Worm (Caenorhabditis elegans) whole organism, early embryonic: Measurements from ENCODE around the gene W01F3.2.

Experiments used
- B0310.2 ChIP-seq: sonication (generic microtip); optimal IDR thresholded peaks from 2 replicates; lab custom pipeline; 2016; ENCODE audit warnings: mild to moderate bottlenecking, missing genetic modification characterization, missing compliant biosample characterization
- F13C5.2 ChIP-seq: sonication (generic microtip); optimal IDR thresholded peaks from 2 replicates; lab custom pipeline; 2017; ENCODE audit warnings: mild to moderate bottlenecking, missing genetic modification characterization, inconsistent platforms, missing compliant biosample characterization
- aly-1 ChIP-seq: sonication (generic microtip); optimal IDR thresholded peaks from 2 replicates; lab custom pipeline; 2016; ENCODE audit warnings: missing genetic modification characterization, missing compliant biosample characterization
- ama-1 ChIP-seq: fragments of 150-350 bp; optimal IDR thresholded peaks from 2 replicates; lab custom pipeline; 2014
- ceh-13 ChIP-seq: fragments of 200-800 bp; sonication (Bioruptor generic); optimal IDR thresholded peaks from 2 replicates; lab custom pipeline; 2018; ENCODE audit warnings: mild to moderate bottlenecking, missing genetic modification characterization, missing compliant biosample characterization
- ceh-36 ChIP-seq: sonication (generic microtip); optimal IDR thresholded peaks from 2 replicates; lab custom pipeline; 2016; ENCODE audit warnings: missing genetic modification characterization, inconsistent platforms, missing compliant biosample characterization
- ets-7 ChIP-seq: sonication (generic microtip); optimal IDR thresholded peaks from 2 replicates; lab custom pipeline; 2016; ENCODE audit warnings: missing genotype, missing genetic modification characterization, missing compliant biosample characterization
- flt-1 ChIP-seq: fragments of 200-800 bp; sonication (Bioruptor generic); IDR thresholded peaks from 2 replicates; pipeline ENCODE4 v1.3.6; 2022; ENCODE audit warnings: missing genetic modification characterization, missing compliant biosample characterization
- hmbx-1 ChIP-seq: sonication (generic microtip); optimal IDR thresholded peaks from 2 replicates; lab custom pipeline; 2016; ENCODE audit warnings: mild to moderate bottlenecking, missing genetic modification characterization, missing compliant biosample characterization
- hmg-4 ChIP-seq: fragments of 200-800 bp; sonication (Bioruptor generic); optimal IDR thresholded peaks from 2 replicates; lab custom pipeline; 2018; ENCODE audit warnings: mild to moderate bottlenecking, missing genetic modification characterization, missing compliant biosample characterization
- hnd-1 ChIP-seq: sonication (generic microtip); optimal IDR thresholded peaks from 2 replicates; lab custom pipeline; 2016; ENCODE audit warnings: missing genetic modification characterization, missing compliant biosample characterization
- pes-1 ChIP-seq: fragments of 200-800 bp; sonication (Bioruptor generic); IDR thresholded peaks from 2 replicates; pipeline ENCODE4 v1.3.6; 2022; ENCODE audit warnings: missing genetic modification reagents, missing genetic modification characterization, missing compliant biosample characterization
- scrt-1 ChIP-seq: fragments of 200-800 bp; sonication (Bioruptor generic); IDR thresholded peaks from 2 replicates; pipeline ENCODE4 v1.3.6; 2022; ENCODE audit warnings: missing genetic modification characterization, missing compliant biosample characterization
- sea-1 ChIP-seq: fragments of 200-800 bp; sonication (Bioruptor generic); conservative IDR thresholded peaks from 2 replicates; pipeline ENCODE4 v1.3.6; 2022; ENCODE audit warnings: missing genetic modification characterization, missing compliant biosample characterization
- tbx-11 ChIP-seq: fragments of 200-800 bp; sonication (Bioruptor generic); IDR thresholded peaks from 2 replicates; pipeline ENCODE4 v1.3.6; 2022; ENCODE audit warnings: missing genetic modification characterization, missing compliant biosample characterization
- tbx-37 ChIP-seq: fragments of 200-800 bp; sonication (Bioruptor generic); conservative IDR thresholded peaks from 2 replicates; pipeline ENCODE4 v1.3.6; 2022; ENCODE audit warnings: missing genetic modification reagents, missing genetic modification characterization, missing compliant biosample characterization
- tra-4 ChIP-seq: sonication (generic microtip); optimal IDR thresholded peaks from 2 replicates; lab custom pipeline; 2017; ENCODE audit warnings: missing genetic modification characterization, missing compliant biosample characterization

The W01F3.2 gene

DNA sequence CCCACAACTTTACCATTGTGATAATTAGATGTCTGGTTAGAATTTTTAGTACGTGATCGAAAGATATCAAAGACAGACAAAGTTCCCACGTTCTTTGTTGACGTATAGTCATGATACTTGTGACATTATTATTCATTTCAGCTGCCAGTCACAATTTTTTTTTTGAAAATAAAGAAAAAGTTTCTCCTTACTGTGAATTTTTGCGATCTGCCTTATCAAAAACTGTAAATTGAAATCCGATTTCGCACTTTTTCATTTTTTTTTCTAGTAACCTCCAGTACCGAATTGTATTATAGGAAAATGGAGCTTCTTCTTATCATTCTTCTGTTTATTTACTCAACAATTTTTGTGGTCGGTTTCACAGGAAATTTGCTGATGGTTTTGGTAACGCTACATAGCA is 21.0 kb downstream of the W01F3.2 start, which contains the start of gene srsx-35:
Gene srsx-35 (plus strand): TSS at position 301 of the 400 bp plus-strand sequence.
- TF ChIP-seq scrt-1 (GFP tag; lab: Robert Waterston, UW) (no peak), flt-1 (no peak), hmg-4 (GFP tag; lab: Kevin White, UChicago) (no peak), tbx-11 (GFP tag; lab: Robert Waterston, UW) (no peak), aly-1 (tag; lab: Kevin White, UChicago) (no peak), ceh-13 (GFP tag; lab: Kevin White, UChicago) (no peak), tbx-37 (GFP tag; lab: Robert Waterston, UW) (no peak), ceh-36 (tag; lab: Kevin White, UChicago) (no peak), hnd-1 (no peak), pes-1 (GFP tag; lab: Robert Waterston, UW) (no peak), B0310.2 (tag; lab: Kevin White, UChicago) (no peak), sea-1 (GFP tag; lab: Robert Waterston, UW) (no peak), tra-4 (tag; lab: Kevin White, UChicago) (no peak), hmbx-1 (no peak), F13C5.2 (tag; lab: Kevin White, UChicago) (no peak), ets-7 (no peak), ama-1 (lab: Kevin White, UChicago) (no peak)

DNA sequence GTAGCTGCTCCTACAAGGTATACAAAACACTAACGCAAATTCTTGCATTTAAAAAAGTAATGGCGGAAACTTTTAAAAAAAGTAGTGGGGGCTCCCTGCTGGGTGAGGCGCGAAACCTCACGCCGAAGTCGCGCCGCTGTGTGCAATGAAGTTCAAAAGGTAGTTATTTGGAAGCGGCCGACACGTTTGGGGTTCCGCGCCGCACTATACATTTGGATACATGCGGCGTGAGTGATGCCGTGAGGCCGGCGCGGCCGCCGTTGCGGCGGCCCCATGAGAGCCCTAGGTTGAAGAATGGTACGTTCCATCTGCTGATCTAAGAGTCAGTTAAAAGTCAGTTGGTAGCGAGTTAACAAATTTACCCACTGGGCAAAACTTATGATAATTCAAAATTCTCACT is 21.7 kb downstream of the W01F3.2 start:
- TF ChIP-seq scrt-1 (GFP tag; lab: Robert Waterston, UW) = no peak
- no peak for TF ChIP-seq F13C5.2 (tag; lab: Kevin White, UChicago)
- TF ChIP-seq pes-1 (GFP tag; lab: Robert Waterston, UW) = 0 out of 2 replicates have a peak, but pooled peaks have one; percentile 20
- no peak for TF ChIP-seq hmbx-1
- TF ChIP-seq tra-4 (tag; lab: Kevin White, UChicago) = no peak

ce11 chrV:20682309-20682708 is 22.2 kb downstream of the W01F3.2 start:
- TF ChIP-seq tbx-37 (GFP tag; lab: Robert Waterston, UW) (no peak), tra-4 (tag; lab: Kevin White, UChicago) (no peak), hmbx-1 (no peak), ets-7 (no peak), pes-1 (GFP tag; lab: Robert Waterston, UW) (no peak), aly-1 (tag; lab: Kevin White, UChicago) (no peak), scrt-1 (GFP tag; lab: Robert Waterston, UW) (no peak), tbx-11 (GFP tag; lab: Robert Waterston, UW) (no peak), ama-1 (lab: Kevin White, UChicago) (no peak), flt-1 (no peak), B0310.2 (tag; lab: Kevin White, UChicago) (no peak), F13C5.2 (tag; lab: Kevin White, UChicago) (no peak)

- TF ChIP-seq tbx-11 (GFP tag; lab: Robert Waterston, UW) (no peak), aly-1 (tag; lab: Kevin White, UChicago) (no peak), scrt-1 (GFP tag; lab: Robert Waterston, UW) (no peak), ets-7 (no peak), B0310.2 (tag; lab: Kevin White, UChicago) (no peak), hmbx-1 (no peak), hnd-1 (no peak), tbx-37 (GFP tag; lab: Robert Waterston, UW) (no peak), tra-4 (tag; lab: Kevin White, UChicago) (no peak), sea-1 (GFP tag; lab: Robert Waterston, UW) (no peak), F13C5.2 (tag; lab: Kevin White, UChicago) (no peak), ceh-36 (tag; lab: Kevin White, UChicago) (no peak), ceh-13 (GFP tag; lab: Kevin White, UChicago) (no peak), ama-1 (lab: Kevin White, UChicago) (no peak), pes-1 (GFP tag; lab: Robert Waterston, UW) (no peak), flt-1 (no peak), hmg-4 (GFP tag; lab: Kevin White, UChicago) (no peak)
Observed at ce11 chrV:20685383-20685782, 25.3 kb downstream of the W01F3.2 start, which contains the start of gene klf-2. Gene klf-2, plus strand, starts transcription at chrV:20685683.

DNA sequence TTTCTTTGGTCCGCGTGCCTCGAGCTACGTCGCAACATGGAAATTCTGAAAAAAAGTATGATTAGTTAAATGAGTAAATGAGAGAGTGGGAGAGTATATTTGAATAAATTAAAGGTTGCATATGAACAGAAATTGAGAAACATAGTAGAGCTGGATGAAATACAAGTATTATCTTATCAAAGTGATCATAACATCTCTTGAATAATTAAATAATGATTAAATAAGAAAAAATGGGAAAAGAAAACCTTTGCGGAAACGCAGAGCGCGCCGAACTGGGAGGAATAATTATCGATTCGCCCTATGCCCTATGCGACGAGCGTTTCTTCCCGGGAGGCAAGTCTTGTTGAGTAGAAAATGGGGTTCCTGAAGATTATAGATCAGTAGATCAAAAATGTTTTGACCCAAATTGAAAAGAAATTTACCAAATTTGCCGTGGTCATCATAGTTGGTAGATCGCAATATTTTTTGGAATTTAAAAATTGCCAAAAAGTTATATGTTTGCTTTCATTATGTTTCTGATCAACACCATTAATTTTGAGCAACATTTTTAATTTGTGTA is 29.4 kb downstream of the W01F3.2 start, which contains the start of gene F53F8.3:
Gene F53F8.3 (minus strand): TSS at position 51 of the 559 bp plus-strand sequence.
- no peak for TF ChIP-seq flt-1
- no peak for TF ChIP-seq tbx-11 (GFP tag; lab: Robert Waterston, UW)
- TF ChIP-seq aly-1 (tag; lab: Kevin White, UChicago) = no peak
- no peak for TF ChIP-seq pes-1 (GFP tag; lab: Robert Waterston, UW)
- no peak for TF ChIP-seq ets-7
- no peak for TF ChIP-seq hmg-4 (GFP tag; lab: Kevin White, UChicago)
- no peak for TF ChIP-seq sea-1 (GFP tag; lab: Robert Waterston, UW)
- no peak for TF ChIP-seq ama-1 (lab: Kevin White, UChicago)
- no peak for TF ChIP-seq B0310.2 (tag; lab: Kevin White, UChicago)
- TF ChIP-seq hnd-1 = no peak

DNA sequence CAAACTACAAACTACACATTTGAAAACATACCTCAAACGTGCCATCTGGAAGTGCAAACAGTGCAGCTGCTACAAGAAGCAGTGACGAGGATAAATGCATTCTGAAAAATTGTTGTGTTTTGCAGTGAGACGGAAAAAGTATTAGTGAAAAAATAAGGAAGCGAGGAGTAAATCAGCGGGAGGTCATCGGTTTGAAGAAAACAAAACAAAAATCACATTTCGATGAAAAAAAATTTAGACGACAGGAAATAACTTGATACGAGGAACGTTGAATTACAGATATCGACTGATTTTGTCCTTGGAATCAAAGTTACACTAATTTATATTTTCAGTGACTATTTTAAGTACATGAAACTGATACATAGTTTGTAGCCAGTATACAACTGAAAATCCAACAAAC is 31.5 kb downstream of the W01F3.2 start, which contains the start of gene F53F8.4:
Gene F53F8.4 (minus strand): TSS at position 101 of the 400 bp plus-strand sequence.
- TF ChIP-seq flt-1 (no peak), aly-1 (tag; lab: Kevin White, UChicago) (no peak), tbx-37 (GFP tag; lab: Robert Waterston, UW) (no peak), ceh-36 (tag; lab: Kevin White, UChicago) (no peak), ets-7 (no peak), tra-4 (tag; lab: Kevin White, UChicago) (no peak), scrt-1 (GFP tag; lab: Robert Waterston, UW) (no peak), pes-1 (GFP tag; lab: Robert Waterston, UW) (no peak), hnd-1 (no peak), hmbx-1 (no peak), ceh-13 (GFP tag; lab: Kevin White, UChicago) (no peak), F13C5.2 (tag; lab: Kevin White, UChicago) (no peak), sea-1 (GFP tag; lab: Robert Waterston, UW) (no peak), ama-1 (lab: Kevin White, UChicago) (no peak), tbx-11 (GFP tag; lab: Robert Waterston, UW) (no peak)

- TF ChIP-seq tbx-37 (GFP tag; lab: Robert Waterston, UW) (no peak), ets-7 (no peak), hmbx-1 (no peak), flt-1 (no peak), ceh-13 (GFP tag; lab: Kevin White, UChicago) (no peak), aly-1 (tag; lab: Kevin White, UChicago) (no peak), scrt-1 (GFP tag; lab: Robert Waterston, UW) (no peak), tra-4 (tag; lab: Kevin White, UChicago) (no peak), ceh-36 (tag; lab: Kevin White, UChicago) (no peak), tbx-11 (GFP tag; lab: Robert Waterston, UW) (no peak), pes-1 (GFP tag; lab: Robert Waterston, UW) (no peak), ama-1 (lab: Kevin White, UChicago) (no peak), B0310.2 (tag; lab: Kevin White, UChicago) (no peak), hnd-1 (no peak), F13C5.2 (tag; lab: Kevin White, UChicago) (no peak)
Observed at ce11 chrV:20692903-20693302, 32.8 kb downstream of the W01F3.2 start.
